Fruit fly (Drosophila melanogaster) whole organism, wandering third instar larva: ENCODE data around the gene CG11327.

Source experiments
- Abd-B ChIP-seq: fragments of >200 bp; optimal IDR thresholded peaks from 2 replicates; lab custom pipeline; 2017; ENCODE audit warnings: missing biosample characterization, missing genetic modification characterization
- CG32264 ChIP-seq: fragments of 200-800 bp; sonication (Bioruptor generic); optimal IDR thresholded peaks from 2 replicates; lab custom pipeline; 2016; ENCODE audit warnings: missing biosample characterization, missing genetic modification characterization
- CG9705 ChIP-seq: fragments of 200-800 bp; sonication (Bioruptor generic); optimal IDR thresholded peaks from 2 replicates; lab custom pipeline; 2018; ENCODE audit warnings: missing biosample characterization, mild to moderate bottlenecking, missing genetic modification characterization
- CrebA ChIP-seq: fragments of 200-800 bp; sonication (Bioruptor generic); optimal IDR thresholded peaks from 2 replicates; lab custom pipeline; 2016; ENCODE audit warnings: missing biosample characterization, mild to moderate bottlenecking, missing genetic modification characterization, borderline replicate concordance
- Dfd ChIP-seq: fragments of >200 bp; optimal IDR thresholded peaks from 2 replicates; lab custom pipeline; 2017; ENCODE audit warnings: missing biosample characterization, missing genetic modification characterization
- GATAd ChIP-seq: sonication (Bioruptor generic); optimal IDR thresholded peaks from 2 replicates; lab custom pipeline; 2016; ENCODE audit warnings: missing biosample characterization, missing genetic modification characterization
- HLH106 ChIP-seq: fragments of 200-800 bp; optimal IDR thresholded peaks from 3 replicates; lab custom pipeline; 2019; ENCODE audit warnings: missing biosample characterization, mild to moderate bottlenecking, missing genetic modification characterization, moderate library complexity
- Hnf4 ChIP-seq: fragments of 200-800 bp; sonication (Bioruptor generic); optimal IDR thresholded peaks from 2 replicates; lab custom pipeline; 2016; ENCODE audit warnings: missing biosample characterization, mild to moderate bottlenecking, missing genetic modification characterization
- Hr78 ChIP-seq: fragments of >200 bp; optimal IDR thresholded peaks from 2 replicates; lab custom pipeline; 2017; ENCODE audit warnings: missing biosample characterization, missing genetic modification characterization
- Hr83 ChIP-seq: fragments of 200-300 bp; sonication (Bioruptor generic); optimal IDR thresholded peaks from 2 replicates; lab custom pipeline; 2016; ENCODE audit warnings: missing biosample characterization, mild to moderate bottlenecking, missing genetic modification characterization, moderate library complexity; ENCODE audit not compliant: poor library complexity, severe bottlenecking
- Mio ChIP-seq: sonication (Bioruptor generic); optimal IDR thresholded peaks from 2 replicates; lab custom pipeline; 2016; ENCODE audit warnings: missing biosample characterization, missing genetic modification characterization
- Myc ChIP-seq: fragments of >200 bp; optimal IDR thresholded peaks from 2 replicates; lab custom pipeline; 2017
- N ChIP-seq: fragments of >200 bp; optimal IDR thresholded peaks from 2 replicates; lab custom pipeline; 2018; ENCODE audit warnings: missing biosample characterization, missing external identifiers, missing genetic modification characterization
- OdsH ChIP-seq: fragments of 200-800 bp; sonication (Bioruptor generic); optimal IDR thresholded peaks from 2 replicates; lab custom pipeline; 2016; ENCODE audit warnings: missing biosample characterization, mild to moderate bottlenecking, missing genetic modification characterization
- Rel ChIP-seq, 2 experiments: fragments of 200-800 bp; sonication (Bioruptor generic) in 1 of 2; optimal IDR thresholded peaks; 2 replicates in 1 of 2; 3 replicates in 1 of 2; lab custom pipeline; 2016 to 2019; ENCODE audit warnings: mild to moderate bottlenecking in 2 of 2, missing biosample characterization in 2 of 2, missing genetic modification characterization in 2 of 2, moderate library complexity in 1 of 2
- Sp1 ChIP-seq: fragments of 200-800 bp; sonication (Bioruptor generic); optimal IDR thresholded peaks from 3 replicates; lab custom pipeline; 2019; ENCODE audit warnings: missing biosample characterization, mild to moderate bottlenecking, missing genetic modification characterization, moderate library complexity
- Vsx2 ChIP-seq: fragments of 200-300, 225-300 bp; sonication (Bioruptor generic); optimal IDR thresholded peaks from 2 replicates; lab custom pipeline; 2018; ENCODE audit warnings: missing biosample characterization, missing genetic modification characterization; ENCODE audit not compliant: partially characterized antibody
- br ChIP-seq: fragments of 200-800 bp; sonication (Bioruptor generic); optimal IDR thresholded peaks from 2 replicates; lab custom pipeline; 2016; ENCODE audit warnings: missing biosample characterization, missing genetic modification characterization
- brk ChIP-seq: fragments of 200-800 bp; sonication (Bioruptor generic); optimal IDR thresholded peaks from 2 replicates; lab custom pipeline; 2016; ENCODE audit warnings: missing biosample characterization, mild to moderate bottlenecking, missing genetic modification characterization
- dl ChIP-seq, 2 experiments: fragments of 175-275, 200-275 bp in 1 of 2; fragments of 200-275 bp in 1 of 2; sonication (Bioruptor generic); optimal IDR thresholded peaks; lab custom pipeline; 2018; ENCODE audit warnings: mild to moderate bottlenecking in 2 of 2, missing biosample characterization in 2 of 2, missing genetic modification characterization in 2 of 2, moderate library complexity in 2 of 2; ENCODE audit not compliant: partially characterized antibody in 2 of 2, insufficient read depth in 1 of 2
- dmrt93B ChIP-seq: fragments of 200-800 bp; sonication (Bioruptor generic); optimal IDR thresholded peaks from 2 replicates; lab custom pipeline; 2018; ENCODE audit warnings: missing biosample characterization, mild to moderate bottlenecking, missing genetic modification characterization
- ey ChIP-seq: fragments of 200-800 bp; sonication (Bioruptor generic); optimal IDR thresholded peaks from 2 replicates; lab custom pipeline; 2016; ENCODE audit warnings: missing biosample characterization, missing genetic modification characterization
- foxo ChIP-seq, 2 experiments: fragments of 200-800 bp; sonication (Bioruptor generic); optimal IDR thresholded peaks; 2 replicates in 1 of 2; 3 replicates in 1 of 2; lab custom pipeline; 2016 to 2017; ENCODE audit warnings: missing biosample characterization in 2 of 2, missing genetic modification characterization in 2 of 2
- fru ChIP-seq: fragments of 200-800 bp; sonication (Bioruptor generic); optimal IDR thresholded peaks from 3 replicates; lab custom pipeline; 2016; ENCODE audit warnings: missing biosample characterization, mild to moderate bottlenecking, missing genetic modification characterization
- h ChIP-seq: fragments of 200-800 bp; sonication (Bioruptor generic); optimal IDR thresholded peaks from 3 replicates; lab custom pipeline; 2016; ENCODE audit warnings: missing biosample characterization, mild to moderate bottlenecking, missing genetic modification characterization
- jim ChIP-seq: fragments of 175-275, 200-325 bp; sonication (Bioruptor generic); optimal IDR thresholded peaks from 2 replicates; lab custom pipeline; 2016; ENCODE audit warnings: missing biosample characterization, mild to moderate bottlenecking, missing genetic modification characterization
- lola ChIP-seq: fragments of >200 bp; optimal IDR thresholded peaks from 2 replicates; lab custom pipeline; 2017; ENCODE audit warnings: missing biosample characterization, missing genetic modification characterization
- psq ChIP-seq: fragments of 200-800 bp; sonication (Bioruptor generic); optimal IDR thresholded peaks from 3 replicates; lab custom pipeline; 2017; ENCODE audit warnings: missing biosample characterization, mild to moderate bottlenecking, missing genetic modification characterization, moderate library complexity
- rgr ChIP-seq: fragments of 200-800 bp; sonication (Bioruptor generic); optimal IDR thresholded peaks from 3 replicates; lab custom pipeline; 2016; ENCODE audit warnings: missing biosample characterization, mild to moderate bottlenecking, missing genetic modification characterization
- sage ChIP-seq: fragments of 200-800 bp; sonication (Bioruptor generic); optimal IDR thresholded peaks from 2 replicates; lab custom pipeline; 2016; ENCODE audit warnings: missing biosample characterization, mild to moderate bottlenecking, missing genetic modification characterization
- tai ChIP-seq: sonication (Bioruptor generic); optimal IDR thresholded peaks from 2 replicates; lab custom pipeline; 2016; ENCODE audit warnings: missing biosample characterization, missing genetic modification characterization
- usp ChIP-seq: fragments of >200 bp; optimal IDR thresholded peaks from 2 replicates; lab custom pipeline; 2017; ENCODE audit warnings: missing biosample characterization, missing genetic modification characterization
- woc ChIP-seq: sonication (Bioruptor generic); optimal IDR thresholded peaks from 2 replicates; lab custom pipeline; 2016; ENCODE audit warnings: missing biosample characterization, mild to moderate bottlenecking, missing genetic modification characterization

CG11327 gene

dm6 chr2L:6701409-6702199, 15.1 kb upstream of the CG11327 start:
- TF ChIP-seq h (GFP tag; lab: Kevin White, UChicago) (peak; percentile 5), foxo (GFP tag; optimal IDR thresholded peaks at IDR 0.05; lab: Kevin White, UChicago) (peak in 1 of 2 experiments; percentile 5), Vsx2 (GFP tag; lab: Kevin White, UChicago) (no peak), jim (GFP tag; lab: Kevin White, UChicago) (no peak), Myc (lab: Kevin White, UChicago) (no peak), fru (peak; percentile 16)

dm6 chr2L:6700742-6701141, 14.2 kb upstream of the CG11327 start:
- no peak for TF ChIP-seq sage (GFP tag; lab: Kevin White, UChicago)
- TF ChIP-seq OdsH (GFP tag; lab: Kevin White, UChicago) = no peak
- TF ChIP-seq Mio (GFP tag; lab: Kevin White, UChicago) = no peak
- no peak for TF ChIP-seq Hr83 (GFP tag; lab: Kevin White, UChicago)
- TF ChIP-seq, all 38 proteins: peak for 0

- TF ChIP-seq Hr78 (GFP tag; lab: Kevin White, UChicago) (no peak), psq (GFP tag; lab: Kevin White, UChicago) (peak; percentile 51), fru (peak; percentile 71), Hnf4 (GFP tag; lab: Kevin White, UChicago) (peak; percentile 48), rgr (GFP tag; lab: Kevin White, UChicago) (peak; percentile 66), dmrt93B (GFP tag; lab: Kevin White, UChicago) (peak; percentile 31), usp (GFP tag; lab: Kevin White, UChicago) (no peak), Abd-B (GFP tag; lab: Kevin White, UChicago) (no peak), Myc (lab: Kevin White, UChicago) (no peak), HLH106 (peak; percentile 68), ey (GFP tag; lab: Kevin White, UChicago) (peak; percentile 63), Sp1 (GFP tag; lab: Kevin White, UChicago) (peak; percentile 52), br (peak; percentile 70), CG32264 (GFP tag; lab: Kevin White, UChicago) (peak; percentile 14), h (GFP tag; lab: Kevin White, UChicago) (peak; percentile 63), Vsx2 (GFP tag; lab: Kevin White, UChicago) (no peak), foxo (GFP tag; optimal IDR thresholded peaks at IDR 0.05; lab: Kevin White, UChicago) (peak in 1 of 2 experiments; percentile 59), OdsH (GFP tag; lab: Kevin White, UChicago) (peak; percentile 60), CG9705 (no peak), woc (GFP tag; lab: Kevin White, UChicago) (no peak)
These were observed 11.9 kb upstream of the CG11327 start for dm6 chr2L:6698387-6698786.

- TF ChIP-seq Sp1 (GFP tag; lab: Kevin White, UChicago) (no peak), N (no peak), Hr83 (GFP tag; lab: Kevin White, UChicago) (no peak)
- TF ChIP-seq, all 38 proteins: peak for 0
These were observed 9.7 kb upstream of the CG11327 start for dm6 chr2L:6696229-6696628.

- peak in 1 of 2 experiments; percentile 56 for TF ChIP-seq foxo (GFP tag; optimal IDR thresholded peaks at IDR 0.05; lab: Kevin White, UChicago)
- TF ChIP-seq GATAd = no peak
- TF ChIP-seq Dfd = no peak
- no peak for TF ChIP-seq N
- peak; percentile 37 for TF ChIP-seq br
- no peak for TF ChIP-seq Myc (lab: Kevin White, UChicago)
- peak; percentile 23 for TF ChIP-seq ey (GFP tag; lab: Kevin White, UChicago)
- TF ChIP-seq CG9705 = peak; percentile 18
- no peak for TF ChIP-seq dmrt93B (GFP tag; lab: Kevin White, UChicago)
- no peak for TF ChIP-seq CrebA (GFP tag; lab: Kevin White, UChicago)
- no peak for TF ChIP-seq brk
- peak; percentile 40 for TF ChIP-seq psq (GFP tag; lab: Kevin White, UChicago)
- TF ChIP-seq tai = no peak
- peak; percentile 45 for TF ChIP-seq OdsH (GFP tag; lab: Kevin White, UChicago)
- no peak for TF ChIP-seq jim (GFP tag; lab: Kevin White, UChicago)
- TF ChIP-seq woc (GFP tag; lab: Kevin White, UChicago) = peak; percentile 35
- TF ChIP-seq dl (GFP tag; optimal IDR thresholded peaks at IDR 0.05; lab: Kevin White, UChicago; ENCODE audit: insufficient read depth in 1 of 2, partially characterized antibody in 2 of 2) = no peak
- peak; percentile 49 for TF ChIP-seq fru
- TF ChIP-seq Hr83 (GFP tag; lab: Kevin White, UChicago) = no peak
- no peak for TF ChIP-seq usp (GFP tag; lab: Kevin White, UChicago)
- TF ChIP-seq lola (GFP tag; lab: Kevin White, UChicago) = no peak
- TF ChIP-seq Hr78 (GFP tag; lab: Kevin White, UChicago) = no peak
- TF ChIP-seq CG32264 (GFP tag; lab: Kevin White, UChicago) = no peak
- peak; percentile 52 for TF ChIP-seq HLH106
- peak; percentile 65 for TF ChIP-seq h (GFP tag; lab: Kevin White, UChicago)
- no peak for TF ChIP-seq Abd-B (GFP tag; lab: Kevin White, UChicago)
- no peak for TF ChIP-seq Rel (GFP tag; optimal IDR thresholded peaks at IDR 0.05; lab: Kevin White, UChicago)
- no peak for TF ChIP-seq Rel (tag; optimal IDR thresholded peaks at IDR 0.05; lab: Kevin White, UChicago)
- TF ChIP-seq Sp1 (GFP tag; lab: Kevin White, UChicago) = peak; percentile 65
- peak; percentile 24 for TF ChIP-seq rgr (GFP tag; lab: Kevin White, UChicago)
These were observed 7.3 kb upstream of the CG11327 start for dm6 chr2L:6693794-6694254.
